Worm (Caenorhabditis elegans) whole organism, young adult: ENCODE results near the gene fbxa-158.

Source experiments
- B0019.2 ChIP-seq: fragments of 200-800 bp; sonication (Bioruptor generic); conservative IDR thresholded peaks from 2 replicates; pipeline ENCODE4 v1.3.6; 2022; ENCODE audit warnings: missing genetic modification reagents, missing genetic modification characterization, missing compliant biosample characterization
- B0035.1 ChIP-seq: sonication (generic microtip); optimal IDR thresholded peaks from 2 replicates; lab custom pipeline; 2016; ENCODE audit warnings: missing genetic modification characterization, mild to moderate bottlenecking, missing compliant biosample characterization, missing genotype, missing genetic modification reagents
- D2030.7 ChIP-seq: fragments of 200-800 bp; sonication (Bioruptor generic); IDR thresholded peaks from 2 replicates; pipeline ENCODE4 v1.3.6; 2022; ENCODE audit warnings: missing genetic modification reagents, missing genetic modification characterization, missing compliant biosample characterization
- F22D6.2 ChIP-seq: sonication (generic microtip); optimal IDR thresholded peaks from 2 replicates; lab custom pipeline; 2016; ENCODE audit warnings: mild to moderate bottlenecking, missing genetic modification characterization, missing compliant biosample characterization
- F39B2.1 ChIP-seq: fragments of 200-800 bp; sonication (Bioruptor generic); IDR thresholded peaks from 2 replicates; pipeline ENCODE4 v1.3.6; 2022; ENCODE audit warnings: missing genetic modification reagents, missing genetic modification characterization, missing compliant biosample characterization
- T26A5.8 ChIP-seq: sonication (generic microtip); optimal IDR thresholded peaks from 2 replicates; lab custom pipeline; 2016; ENCODE audit warnings: missing genetic modification characterization, missing compliant biosample characterization
- Y53G8AR.9 ChIP-seq: fragments of 200-800 bp; sonication (Bioruptor generic); conservative IDR thresholded peaks from 2 replicates; pipeline ENCODE4 v1.3.6; 2022; ENCODE audit warnings: missing genetic modification reagents, missing genetic modification characterization, missing compliant biosample characterization
- Y56A3A.18 ChIP-seq: fragments of 200-800 bp; sonication (Bioruptor generic); IDR thresholded peaks from 2 replicates; pipeline ENCODE4 v1.3.6; 2022; ENCODE audit warnings: missing genetic modification reagents, missing genetic modification characterization, missing compliant biosample characterization
- Y79H2A.3 ChIP-seq: fragments of 200-800 bp; sonication (Bioruptor generic); conservative IDR thresholded peaks from 2 replicates; pipeline ENCODE4 v1.3.6; 2022; ENCODE audit warnings: missing genetic modification reagents, missing genetic modification characterization, missing compliant biosample characterization
- Y95B8A.8 ChIP-seq: fragments of 200-800 bp; sonication (Bioruptor generic); IDR thresholded peaks from 2 replicates; pipeline ENCODE4 v1.3.6; 2022; ENCODE audit warnings: missing genetic modification reagents, missing genetic modification characterization, missing compliant biosample characterization
- attf-3 ChIP-seq: fragments of 200-800 bp; sonication (Bioruptor generic); conservative IDR thresholded peaks from 2 replicates; pipeline ENCODE4 v1.3.6; 2022; ENCODE audit warnings: missing genetic modification reagents, missing genetic modification characterization, missing compliant biosample characterization
- ceh-40 ChIP-seq: fragments of 200-800 bp; sonication (Bioruptor generic); IDR thresholded peaks from 2 replicates; pipeline ENCODE4 v1.3.6; 2022; ENCODE audit warnings: missing genetic modification characterization, missing compliant biosample characterization
- ceh-91 ChIP-seq: fragments of 200-800 bp; sonication (Bioruptor generic); IDR thresholded peaks from 2 replicates; pipeline ENCODE4 v1.3.6; 2022; ENCODE audit warnings: missing genetic modification reagents, missing genetic modification characterization, missing compliant biosample characterization
- dpff-1 ChIP-seq: sonication (generic microtip); optimal IDR thresholded peaks from 2 replicates; lab custom pipeline; 2017; ENCODE audit warnings: mild to moderate bottlenecking, missing genetic modification characterization, missing compliant biosample characterization
- egl-18 ChIP-seq: fragments of 200-800 bp; sonication (Bioruptor generic); IDR thresholded peaks from 2 replicates; pipeline ENCODE4 v1.3.6; 2022; ENCODE audit warnings: missing genetic modification reagents, missing genetic modification characterization, missing compliant biosample characterization
- egl-44 ChIP-seq: fragments of 200-800 bp; sonication (Bioruptor generic); IDR thresholded peaks from 2 replicates; pipeline ENCODE4 v1.3.6; 2022; ENCODE audit warnings: missing genetic modification reagents, missing genetic modification characterization, missing compliant biosample characterization
- ets-4 ChIP-seq: fragments of 200-800 bp; sonication (Bioruptor generic); optimal IDR thresholded peaks from 2 replicates; lab custom pipeline; 2018; ENCODE audit warnings: mild to moderate bottlenecking, missing genetic modification characterization, missing compliant biosample characterization
- hlh-26 ChIP-seq: fragments of 200-800 bp; sonication (Bioruptor generic); conservative IDR thresholded peaks from 2 replicates; pipeline ENCODE4 v1.3.6; 2022; ENCODE audit warnings: missing genetic modification reagents, missing genetic modification characterization, missing compliant biosample characterization
- hmg-1.2 ChIP-seq: fragments of 200-800 bp; sonication (Bioruptor generic); IDR thresholded peaks from 2 replicates; pipeline ENCODE4 v1.3.6; 2022; ENCODE audit warnings: missing genetic modification reagents, missing genetic modification characterization, missing compliant biosample characterization
- let-607 ChIP-seq, 2 experiments: fragments of 200-800 bp in 1 of 2; sonication (Bioruptor generic) in 1 of 2; sonication (generic microtip) in 1 of 2; optimal IDR thresholded peaks; 2 replicates each; lab custom pipeline; 2016 to 2018; ENCODE audit warnings: mild to moderate bottlenecking in 2 of 2, missing compliant biosample characterization in 2 of 2, missing genetic modification characterization in 2 of 2, moderate library complexity in 2 of 2, missing genotype in 1 of 2
- lin-35 ChIP-seq, 3 experiments: fragments of 150-350 bp in 2 of 3; sonication (generic microtip) in 1 of 3; optimal IDR thresholded peaks; 2 replicates each; lab custom pipeline; 2014 to 2018; ENCODE audit warnings: missing biosample characterization in 3 of 3, missing genetic modification characterization in 3 of 3, missing genetic modification reagents in 3 of 3
- lsy-27 ChIP-seq: sonication (generic microtip); optimal IDR thresholded peaks from 2 replicates; lab custom pipeline; 2017; ENCODE audit warnings: missing genetic modification characterization, mild to moderate bottlenecking, missing compliant biosample characterization, antibody characterized with exemption, missing genotype, borderline replicate concordance; ENCODE audit not compliant: insufficient read depth
- madf-10 ChIP-seq: sonication (generic microtip); optimal IDR thresholded peaks from 2 replicates; lab custom pipeline; 2016; ENCODE audit warnings: mild to moderate bottlenecking, missing genetic modification characterization, missing compliant biosample characterization
- madf-6 ChIP-seq: fragments of 200-800 bp; sonication (Bioruptor generic); IDR thresholded peaks from 2 replicates; pipeline ENCODE4 v1.3.6; 2022; ENCODE audit warnings: missing genetic modification reagents, missing genetic modification characterization, missing compliant biosample characterization
- mcd-1 ChIP-seq: fragments of 200-800 bp; sonication (Bioruptor generic); IDR thresholded peaks from 2 replicates; pipeline ENCODE4 v1.3.6; 2022; ENCODE audit warnings: missing genetic modification reagents, missing genetic modification characterization, missing compliant biosample characterization
- mes-4 ChIP-seq: sonication (generic microtip); optimal IDR thresholded peaks from 2 replicates; lab custom pipeline; 2016; ENCODE audit warnings: missing genotype, missing genetic modification characterization, missing compliant biosample characterization
- nfya-2 ChIP-seq: fragments of 200-800 bp; sonication (Bioruptor generic); IDR thresholded peaks from 2 replicates; pipeline ENCODE4 v1.3.6; 2022; ENCODE audit warnings: missing genetic modification reagents, missing genetic modification characterization, missing compliant biosample characterization
- repo-1 ChIP-seq: sonication (generic microtip); optimal IDR thresholded peaks from 2 replicates; lab custom pipeline; 2017; ENCODE audit warnings: mild to moderate bottlenecking, missing genetic modification characterization, missing compliant biosample characterization
- sea-2 ChIP-seq: fragments of 200-800 bp; sonication (Bioruptor generic); IDR thresholded peaks from 2 replicates; pipeline ENCODE4 v1.3.6; 2022; ENCODE audit warnings: missing genetic modification characterization, missing compliant biosample characterization
- snpc-3.4 ChIP-seq: sonication (generic microtip); optimal IDR thresholded peaks from 2 replicates; lab custom pipeline; 2017; ENCODE audit warnings: missing genetic modification characterization, mild to moderate bottlenecking, missing compliant biosample characterization, antibody characterized with exemption, moderate library complexity, missing genotype, missing genetic modification reagents
- snpc-4 ChIP-seq, 5 experiments: fragments of 150-350 bp in 1 of 5; sonication (generic microtip) in 4 of 5; optimal IDR thresholded peaks; 2 replicates each; lab custom pipeline; 2014 to 2018; ENCODE audit warnings: missing genetic modification characterization in 5 of 5, missing biosample characterization in 3 of 5, antibody characterized with exemption in 2 of 5, mild to moderate bottlenecking in 2 of 5, missing compliant biosample characterization in 2 of 5, missing genotype in 2 of 5, moderate library complexity in 2 of 5, missing genetic modification reagents in 1 of 5
- unc-130 ChIP-seq: sonication (generic microtip); optimal IDR thresholded peaks from 2 replicates; lab custom pipeline; 2016; ENCODE audit warnings: missing genetic modification reagents, missing genetic modification characterization, missing compliant biosample characterization
- ztf-18 ChIP-seq: sonication (generic microtip); optimal IDR thresholded peaks from 2 replicates; lab custom pipeline; 2016; ENCODE audit warnings: missing genotype, mild to moderate bottlenecking, missing genetic modification characterization, missing compliant biosample characterization
- ztf-25 ChIP-seq: fragments of 200-800 bp; sonication (Bioruptor generic); IDR thresholded peaks from 2 replicates; pipeline ENCODE4 v1.3.6; 2022; ENCODE audit warnings: missing genetic modification reagents, missing genetic modification characterization, missing compliant biosample characterization
- ztf-6 ChIP-seq: fragments of 200-800 bp; sonication (Bioruptor generic); IDR thresholded peaks from 2 replicates; pipeline ENCODE4 v1.3.6; 2022; ENCODE audit warnings: missing genetic modification reagents, missing genetic modification characterization, missing compliant biosample characterization

The fbxa-158 gene

DNA sequence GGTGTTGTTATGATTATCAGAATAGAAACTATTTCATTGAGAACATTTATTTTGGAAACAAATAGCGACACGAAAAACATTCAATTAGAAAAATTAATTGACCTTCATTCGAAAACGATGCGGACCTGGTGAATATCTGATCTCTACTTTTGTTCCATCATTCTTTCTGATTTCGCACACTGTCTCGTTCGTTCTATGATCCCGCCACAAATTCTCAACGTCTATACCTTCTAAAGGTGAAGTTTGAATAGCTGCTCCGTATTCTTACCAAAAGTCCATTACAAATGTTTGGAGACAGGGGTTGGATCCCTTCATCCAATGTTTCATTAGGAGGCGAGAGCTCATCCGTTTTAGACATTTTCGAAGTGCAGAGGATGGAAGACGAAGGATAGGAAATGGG is 30.7 kb upstream of the fbxa-158 start, which contains the start of gene fbxb-16:
fbxb-16 (minus strand) TSS at position 101 of the 400 bp plus-strand sequence.
- TF ChIP-seq egl-44 (GFP tag; lab: Robert Waterston, UW) (no peak), lsy-27 (no peak), lin-35 (GFP tag; optimal IDR thresholded peaks at IDR 0.05; lab: Kevin White, UChicago) (no peak), madf-6 (GFP tag; lab: Robert Waterston, UW) (no peak), snpc-4 (GFP tag; optimal IDR thresholded peaks at IDR 0.05; lab: Kevin White, UChicago) (no peak), snpc-4 (tag; optimal IDR thresholded peaks at IDR 0.05; lab: Kevin White, UChicago) (no peak), unc-130 (no peak), hmg-1.2 (GFP tag; lab: Robert Waterston, UW) (no peak), Y79H2A.3 (no peak), B0019.2 (no peak), hlh-26 (GFP tag; lab: Robert Waterston, UW) (no peak), attf-3 (GFP tag; lab: Robert Waterston, UW) (no peak), dpff-1 (tag; lab: Kevin White, UChicago) (no peak), F22D6.2 (no peak), mcd-1 (GFP tag; lab: Robert Waterston, UW) (no peak), snpc-3.4 (tag; lab: Kevin White, UChicago) (no peak)

DNA sequence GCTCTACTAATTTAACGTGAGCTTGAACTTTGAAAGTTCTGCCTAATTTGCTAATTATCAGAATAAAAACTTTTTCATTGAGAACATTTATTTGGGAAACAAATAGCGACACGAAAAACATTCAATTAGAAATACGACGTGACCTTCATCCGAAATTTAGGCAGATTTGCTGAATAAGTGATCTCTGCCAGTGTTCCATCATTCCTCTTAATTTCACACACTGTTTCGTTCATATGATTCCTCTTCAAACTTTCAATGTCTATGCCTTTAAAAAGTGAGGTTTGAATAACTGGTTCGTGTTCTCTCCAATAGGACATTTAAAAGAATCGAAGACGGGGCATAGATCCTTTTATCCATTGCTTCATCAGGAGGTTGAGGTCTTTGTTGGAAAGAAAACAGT is 29.4 kb upstream of the fbxa-158 start, which contains the start of gene fbxb-20:
fbxb-20 (minus strand) TSS at position 101 of the 400 bp plus-strand sequence.
- TF ChIP-seq B0035.1 = no peak
- TF ChIP-seq ztf-18 (tag; lab: Kevin White, UChicago) = no peak
- no peak for TF ChIP-seq madf-10 (tag; lab: Kevin White, UChicago)
- no peak for TF ChIP-seq hlh-26 (GFP tag; lab: Robert Waterston, UW)
- no peak for TF ChIP-seq ceh-40 (GFP tag; lab: Robert Waterston, UW)
- TF ChIP-seq ets-4 (GFP tag; lab: Kevin White, UChicago) = no peak
- no peak for TF ChIP-seq Y95B8A.8 (GFP tag; lab: Robert Waterston, UW)
- TF ChIP-seq nfya-2 (GFP tag; lab: Robert Waterston, UW) = no peak
- TF ChIP-seq T26A5.8 (tag; lab: Kevin White, UChicago) = no peak
- no peak for TF ChIP-seq sea-2 (GFP tag; lab: Robert Waterston, UW)
- TF ChIP-seq Y53G8AR.9 (GFP tag; lab: Robert Waterston, UW) = no peak
- no peak for TF ChIP-seq mes-4 (tag; lab: Kevin White, UChicago)
- no peak for TF ChIP-seq repo-1
- no peak for TF ChIP-seq egl-18 (GFP tag; lab: Robert Waterston, UW)
- TF ChIP-seq F39B2.1 (GFP tag; lab: Robert Waterston, UW) = no peak
- TF ChIP-seq F22D6.2 = no peak
- no peak for TF ChIP-seq ceh-91 (GFP tag; lab: Robert Waterston, UW)
- TF ChIP-seq D2030.7 = no peak
- TF ChIP-seq ztf-6 (GFP tag; lab: Robert Waterston, UW) = no peak

DNA sequence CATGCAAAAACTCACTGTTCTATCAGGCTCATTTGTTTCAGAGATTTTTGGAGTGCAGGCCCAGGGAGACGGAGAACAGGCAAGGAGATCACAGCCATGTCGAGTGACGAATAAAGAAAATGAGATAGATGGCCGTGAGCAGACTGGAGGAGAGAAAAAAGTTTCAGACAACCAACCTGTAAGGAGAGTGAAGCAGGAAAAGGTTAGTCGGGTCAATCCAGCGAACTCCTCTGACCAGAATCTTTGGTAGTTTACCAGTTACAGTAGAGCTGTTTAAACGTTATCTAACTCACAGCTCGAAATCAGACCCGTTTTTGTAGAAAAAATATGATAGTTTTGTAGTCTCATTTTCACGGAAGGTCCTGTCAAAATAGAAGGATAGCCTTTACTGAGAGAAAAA is 27.7 kb upstream of the fbxa-158 start, which contains the start of gene fbxb-21:
fbxb-21 (minus strand) TSS at position 101 of the 400 bp plus-strand sequence.
- no peak for TF ChIP-seq let-607 (tag; optimal IDR thresholded peaks at IDR 0.05; lab: Kevin White, UChicago)
- no peak for TF ChIP-seq Y95B8A.8 (GFP tag; lab: Robert Waterston, UW)
- no peak for TF ChIP-seq ztf-25
- no peak for TF ChIP-seq Y56A3A.18 (GFP tag; lab: Robert Waterston, UW)
